Fruit fly (Drosophila melanogaster) whole organism, embryonic: ENCODE results near the gene Gen.

Experiments
- Bdp1 ChIP-seq: fragments of 200-800 bp; sonication (Bioruptor generic); optimal IDR thresholded peaks from 3 replicates; lab custom pipeline; 2016; ENCODE audit warnings: missing biosample characterization, missing genetic modification characterization
- CG10209 ChIP-seq: fragments of 200-800 bp; sonication (Bioruptor generic); optimal IDR thresholded peaks from 3 replicates; lab custom pipeline; 2017; ENCODE audit warnings: missing biosample characterization, mild to moderate bottlenecking, missing genetic modification characterization, missing genetic modification reagents
- CG10267 ChIP-seq: fragments of 200-800 bp; sonication (Bioruptor generic); optimal IDR thresholded peaks from 2 replicates; lab custom pipeline; 2018; ENCODE audit warnings: missing biosample characterization, mild to moderate bottlenecking, missing genetic modification characterization, moderate library complexity
- CG11456 ChIP-seq: fragments of 200-800 bp; sonication (Bioruptor generic); IDR thresholded peaks from 3 replicates; pipeline ENCODE4 v1.3.6; 2022; ENCODE audit warnings: missing biosample characterization, missing genetic modification characterization
- CG12071 ChIP-seq: fragments of 200-800 bp; sonication (Bioruptor generic); optimal IDR thresholded peaks from 3 replicates; lab custom pipeline; 2018; ENCODE audit warnings: missing biosample characterization, mild to moderate bottlenecking, missing genetic modification characterization
- CG12942 ChIP-seq: fragments of 200-800 bp; sonication (Bioruptor generic); optimal IDR thresholded peaks from 3 replicates; lab custom pipeline; 2016; ENCODE audit warnings: missing biosample characterization, missing genetic modification characterization
- CG14710 ChIP-seq: fragments of 200-800 bp; sonication (Bioruptor generic); optimal IDR thresholded peaks from 3 replicates; lab custom pipeline; 2019; ENCODE audit warnings: missing biosample characterization, mild to moderate bottlenecking, missing genetic modification characterization, moderate library complexity
- CG1529 ChIP-seq: fragments of 200-800 bp; sonication (Bioruptor generic); optimal IDR thresholded peaks from 3 replicates; lab custom pipeline; 2018; ENCODE audit warnings: missing biosample characterization, missing genetic modification characterization
- CG1647 ChIP-seq: fragments of 200-800 bp; sonication (Bioruptor generic); optimal IDR thresholded peaks from 3 replicates; lab custom pipeline; 2016; ENCODE audit warnings: missing biosample characterization, missing genetic modification characterization
- CG16863 ChIP-seq: fragments of 200-800 bp; sonication (Bioruptor generic); optimal IDR thresholded peaks from 3 replicates; lab custom pipeline; 2016; ENCODE audit warnings: missing biosample characterization, missing genetic modification characterization
- CG30431 ChIP-seq: fragments of 200-800 bp; sonication (Bioruptor generic); optimal IDR thresholded peaks from 2 replicates; lab custom pipeline; 2017; ENCODE audit warnings: missing biosample characterization, missing genetic modification characterization
- CG4360 ChIP-seq: fragments of 200-800 bp; sonication (Bioruptor generic); IDR thresholded peaks from 2 replicates; pipeline ENCODE4 v1.3.6; 2022; ENCODE audit warnings: missing biosample characterization, missing genetic modification characterization
- CG4820 ChIP-seq: fragments of 200-800 bp; sonication (Bioruptor generic); optimal IDR thresholded peaks from 3 replicates; lab custom pipeline; 2016; ENCODE audit warnings: missing biosample characterization, missing genetic modification characterization
- CG5180 ChIP-seq: fragments of 200-800 bp; sonication (Bioruptor generic); optimal IDR thresholded peaks from 3 replicates; lab custom pipeline; 2017; ENCODE audit warnings: missing biosample characterization, missing genetic modification characterization, mild to moderate bottlenecking, moderate library complexity, missing genetic modification reagents
- CG5245 ChIP-seq: fragments of 200-800 bp; sonication (Bioruptor generic); optimal IDR thresholded peaks from 3 replicates; lab custom pipeline; 2016; ENCODE audit warnings: missing biosample characterization, missing genetic modification characterization
- CG6689 ChIP-seq: fragments of 200-800 bp; sonication (Bioruptor generic); IDR thresholded peaks from 2 replicates; pipeline ENCODE4 v1.3.6; 2022; ENCODE audit warnings: missing biosample characterization, missing genetic modification characterization
- CG7357 ChIP-seq: fragments of 200-800 bp; sonication (Bioruptor generic); IDR thresholded peaks from 3 replicates; pipeline ENCODE4 v1.3.6; 2022; ENCODE audit warnings: missing biosample characterization, missing genetic modification characterization
- CG7556 ChIP-seq: fragments of 200-800 bp; sonication (Bioruptor generic); optimal IDR thresholded peaks from 2 replicates; lab custom pipeline; 2017; ENCODE audit warnings: missing biosample characterization, mild to moderate bottlenecking, missing genetic modification characterization
- CG8089 ChIP-seq: fragments of 200-800 bp; sonication (Bioruptor generic); optimal IDR thresholded peaks from 3 replicates; lab custom pipeline; 2016; ENCODE audit warnings: missing biosample characterization, missing genetic modification characterization
- Camta ChIP-seq: fragments of 200-800 bp; sonication (Bioruptor generic); optimal IDR thresholded peaks from 2 replicates; lab custom pipeline; 2016; ENCODE audit warnings: missing biosample characterization, missing genetic modification characterization
- Chrac-16 ChIP-seq: fragments of 200-800 bp; sonication (Bioruptor generic); optimal IDR thresholded peaks from 3 replicates; lab custom pipeline; 2016; ENCODE audit warnings: missing biosample characterization, missing genetic modification characterization
- Dip3 ChIP-seq: fragments of 200-800 bp; sonication (Bioruptor generic); optimal IDR thresholded peaks from 3 replicates; lab custom pipeline; 2016; ENCODE audit warnings: missing biosample characterization, missing genetic modification characterization
- HLH4C ChIP-seq: fragments of 200-800 bp; sonication (Bioruptor generic); IDR thresholded peaks from 3 replicates; pipeline ENCODE4 v1.3.6; 2022; ENCODE audit warnings: missing biosample characterization, missing genetic modification characterization; ENCODE audit not compliant: partially characterized antibody
- Lhr ChIP-seq: fragments of 200-800 bp; sonication (Bioruptor generic); optimal IDR thresholded peaks from 3 replicates; lab custom pipeline; 2017; ENCODE audit warnings: mild to moderate bottlenecking, missing biosample characterization, missing genetic modification reagents, missing genetic modification characterization
- Myb ChIP-seq: fragments of 200-800 bp; sonication (Bioruptor generic); optimal IDR thresholded peaks from 2 replicates; lab custom pipeline; 2016; ENCODE audit warnings: missing biosample characterization, missing genetic modification characterization
- NK7.1 ChIP-seq: fragments of 200-800 bp; sonication (Bioruptor generic); optimal IDR thresholded peaks from 3 replicates; lab custom pipeline; 2016; ENCODE audit warnings: missing biosample characterization, missing genetic modification characterization
- NfI ChIP-seq: fragments of 200-800 bp; sonication (Bioruptor generic); optimal IDR thresholded peaks from 3 replicates; lab custom pipeline; 2018; ENCODE audit warnings: missing biosample characterization, mild to moderate bottlenecking, missing genetic modification characterization, moderate library complexity
- Usf ChIP-seq: fragments of 200-800 bp; sonication (Bioruptor generic); optimal IDR thresholded peaks from 2 replicates; lab custom pipeline; 2017; ENCODE audit warnings: missing genotype, missing biosample characterization, missing genetic modification characterization
- Vsx1 ChIP-seq: fragments of 200-800 bp; sonication (Bioruptor generic); optimal IDR thresholded peaks from 2 replicates; lab custom pipeline; 2017; ENCODE audit warnings: missing biosample characterization, mild to moderate bottlenecking, missing genetic modification characterization, missing genetic modification reagents
- Xrp1 ChIP-seq: fragments of 200-800 bp; sonication (Bioruptor generic); IDR thresholded peaks from 2 replicates; pipeline ENCODE4 v1.3.6; 2022; ENCODE audit warnings: missing biosample characterization, missing genetic modification characterization
- bigmax ChIP-seq: fragments of 200-800 bp; sonication (Bioruptor generic); optimal IDR thresholded peaks from 2 replicates; lab custom pipeline; 2018; ENCODE audit warnings: missing biosample characterization, mild to moderate bottlenecking, missing genetic modification characterization
- cas ChIP-seq: fragments of 200-800 bp; sonication (Bioruptor generic); IDR thresholded peaks from 2 replicates; pipeline ENCODE4 v1.3.6; 2022; ENCODE audit warnings: missing biosample characterization, missing genetic modification characterization
- chm ChIP-seq: fragments of 200-800 bp; sonication (Bioruptor generic); IDR thresholded peaks from 2 replicates; pipeline ENCODE4 v1.3.6; 2022; ENCODE audit warnings: missing biosample characterization, missing genetic modification characterization
- dpn ChIP-seq, 2 experiments: fragments of 200-800 bp; sonication (Bioruptor generic); optimal IDR thresholded peaks; 3 replicates each; lab custom pipeline; 2016; ENCODE audit warnings: missing biosample characterization in 2 of 2, missing genetic modification characterization in 2 of 2
- ewg ChIP-seq: fragments of 200-800 bp; sonication (Bioruptor generic); optimal IDR thresholded peaks from 3 replicates; lab custom pipeline; 2017; ENCODE audit warnings: mild to moderate bottlenecking, missing biosample characterization, missing genetic modification reagents, missing genetic modification characterization
- gce ChIP-seq: fragments of 200-800 bp; sonication (Bioruptor generic); IDR thresholded peaks from 3 replicates; pipeline ENCODE4 v1.3.6; 2022; ENCODE audit warnings: missing biosample characterization, missing genetic modification characterization
- gcm2 ChIP-seq: fragments of 200-800 bp; sonication (Bioruptor generic); optimal IDR thresholded peaks from 2 replicates; lab custom pipeline; 2016; ENCODE audit warnings: missing biosample characterization, missing genetic modification characterization
- gfzf ChIP-seq: fragments of 200-800 bp; sonication (Bioruptor generic); optimal IDR thresholded peaks from 2 replicates; lab custom pipeline; 2016; ENCODE audit warnings: missing biosample characterization, mild to moderate bottlenecking, missing genetic modification characterization, moderate library complexity
- hth ChIP-seq: fragments of >200 bp; optimal IDR thresholded peaks from 2 replicates; lab custom pipeline; 2017; ENCODE audit warnings: inconsistent platforms
- jing ChIP-seq: fragments of 200-800 bp; sonication (Bioruptor generic); optimal IDR thresholded peaks from 2 replicates; lab custom pipeline; 2018; ENCODE audit warnings: missing biosample characterization, mild to moderate bottlenecking, missing genetic modification characterization
- kah ChIP-seq: fragments of 200-800 bp; sonication (Bioruptor generic); optimal IDR thresholded peaks from 2 replicates; lab custom pipeline; 2018; ENCODE audit warnings: missing biosample characterization, mild to moderate bottlenecking, missing genetic modification characterization
- knrl ChIP-seq: fragments of 200-800 bp; sonication (Bioruptor generic); IDR thresholded peaks from 3 replicates; pipeline ENCODE4 v1.3.6; 2022; ENCODE audit warnings: missing biosample characterization, missing genetic modification characterization; ENCODE audit not compliant: partially characterized antibody
- lilli ChIP-seq: fragments of 200-800 bp; sonication (Bioruptor generic); optimal IDR thresholded peaks from 3 replicates; lab custom pipeline; 2016; ENCODE audit warnings: missing biosample characterization, missing genetic modification characterization
- lola ChIP-seq, 3 experiments: fragments of >200 bp in 2 of 3; fragments of 200-800 bp in 1 of 3; sonication (Bioruptor generic) in 1 of 3; optimal IDR thresholded peaks; 2 replicates each; lab custom pipeline; 2017 to 2019; ENCODE audit warnings: missing biosample characterization in 3 of 3, missing genetic modification characterization in 3 of 3, mild to moderate bottlenecking in 1 of 3, moderate library complexity in 1 of 3
- p53 ChIP-seq: fragments of 200-800 bp; sonication (Bioruptor generic); optimal IDR thresholded peaks from 2 replicates; lab custom pipeline; 2016; ENCODE audit warnings: missing biosample characterization, missing genetic modification characterization
- pum ChIP-seq: fragments of 200-800 bp; sonication (Bioruptor generic); optimal IDR thresholded peaks from 2 replicates; lab custom pipeline; 2016; ENCODE audit warnings: missing biosample characterization, missing genetic modification characterization
- tin ChIP-seq: fragments of 200-800 bp; sonication (Bioruptor generic); optimal IDR thresholded peaks from 3 replicates; lab custom pipeline; 2016; ENCODE audit warnings: missing biosample characterization, missing genetic modification characterization
- ttk ChIP-seq: fragments of 200-800 bp; sonication (Bioruptor generic); IDR thresholded peaks from 2 replicates; pipeline ENCODE4 v2.1.2; 2022; ENCODE audit warnings: missing biosample characterization, missing genetic modification characterization
- wor ChIP-seq: fragments of 200-800 bp; sonication (Bioruptor generic); IDR thresholded peaks from 2 replicates; pipeline ENCODE4 v1.3.6; 2022; ENCODE audit warnings: missing biosample characterization, missing genetic modification characterization
- zen2 ChIP-seq: fragments of 200-800 bp; sonication (Bioruptor generic); IDR thresholded peaks from 3 replicates; pipeline ENCODE4 v1.3.6; 2022; ENCODE audit warnings: missing biosample characterization, missing genetic modification characterization; ENCODE audit not compliant: partially characterized antibody

Gene Gen

dm6 chr3L:5154917-5155613 is 2.9 kb upstream of the Gen start (continued):
- TF ChIP-seq CG16863 (GFP tag; lab: Kevin White, UChicago) (peak; percentile 65), wor (GFP tag; lab: Robert Waterston, UW) (peak; percentile 58), Chrac-16 (GFP tag; lab: Kevin White, UChicago) (peak; percentile 61), CG10267 (peak; percentile 55), lilli (GFP tag; lab: Kevin White, UChicago) (peak; percentile 84), Dip3 (GFP tag; lab: Kevin White, UChicago) (peak; percentile 59), Vsx1 (no peak), bigmax (GFP tag; lab: Kevin White, UChicago) (no peak), Usf (GFP tag; lab: Kevin White, UChicago) (no peak), CG12071 (GFP tag; lab: Kevin White, UChicago) (peak; percentile 64), CG6689 (GFP tag; lab: Robert Waterston, UW) (peak; percentile 82; the same call in 1 of the 2 replicates), kah (GFP tag; lab: Kevin White, UChicago) (peak; percentile 45), gfzf (GFP tag; lab: Kevin White, UChicago) (no peak), Lhr (GFP tag; lab: Kevin White, UChicago) (peak; percentile 6), p53 (peak; percentile 18), gce (GFP tag; lab: Robert Waterston, UW) (peak; percentile 70), CG1647 (GFP tag; lab: Kevin White, UChicago) (peak; percentile 54), knrl (GFP tag; lab: Robert Waterston, UW) (no peak), CG11456 (GFP tag; lab: Robert Waterston, UW) (peak; percentile 81), Xrp1 (GFP tag; lab: Robert Waterston, UW) (peak; percentile 87), lola (GFP tag; optimal IDR thresholded peaks at IDR 0.05; lab: Kevin White, UChicago) (no peak), ewg (peak; percentile 42), dpn (GFP tag; optimal IDR thresholded peaks at IDR 0.05; lab: Kevin White, UChicago) (peak; percentile 69 to 79), cas (GFP tag; lab: Robert Waterston, UW) (peak; percentile 64), NfI (GFP tag; lab: Kevin White, UChicago) (peak; percentile 61), CG8089 (GFP tag; lab: Kevin White, UChicago) (peak; percentile 54), jing (no peak), CG1529 (GFP tag; lab: Kevin White, UChicago) (peak; percentile 32), pum (GFP tag; lab: Kevin White, UChicago) (peak; percentile 67), ttk (GFP tag; lab: Robert Waterston, UW) (no peak; the same call in 1 of the 2 replicates), CG5180 (GFP tag; lab: Kevin White, UChicago) (peak; percentile 61), CG30431 (GFP tag; lab: Kevin White, UChicago) (peak; percentile 20), Camta (GFP tag; lab: Kevin White, UChicago) (peak; percentile 67), gcm2 (GFP tag; lab: Kevin White, UChicago) (peak; percentile 21), CG4820 (GFP tag; lab: Kevin White, UChicago) (peak; percentile 73), Myb (GFP tag; lab: Kevin White, UChicago) (peak; percentile 57), tin (GFP tag; lab: Kevin White, UChicago) (peak; percentile 70), CG4360 (GFP tag; lab: Robert Waterston, UW) (peak; percentile 44; the same call in 1 of the 2 replicates), NK7.1 (GFP tag; lab: Kevin White, UChicago) (peak; percentile 62), CG7556 (GFP tag; lab: Kevin White, UChicago) (peak; percentile 88), CG12942 (GFP tag; lab: Kevin White, UChicago) (peak; percentile 26), Bdp1 (no peak), HLH4C (GFP tag; lab: Robert Waterston, UW) (no peak), zen2 (GFP tag; lab: Robert Waterston, UW) (no peak), CG14710 (tag; lab: Kevin White, UChicago) (peak; percentile 51), CG7357 (GFP tag; lab: Robert Waterston, UW) (no peak; the same call in 1 of the 3 replicates), hth (lab: Kevin White, UChicago) (no peak), chm (no peak), CG5245 (GFP tag; lab: Kevin White, UChicago) (peak; percentile 53), CG10209 (GFP tag; lab: Kevin White, UChicago) (peak; percentile 59)
